Worm (Caenorhabditis elegans): ENCODE results near the gene ZC13.2.

Gene ZC13.2

ce11 chrX:915510-915909, 35.0 kb downstream of the ZC13.2 start, which contains the start of gene sel-12:
TSS of gene sel-12 (plus strand) at chrX:915867.
- TF ChIP-seq unc-120 (tag; optimal IDR thresholded peaks at IDR 0.05; ENCODE audit: poor library complexity, severe bottlenecking): peak; percentile 41
- TF ChIP-seq mls-2 (tag; optimal IDR thresholded peaks at IDR 0.05): no peak
- peak; percentile 62 for TF ChIP-seq ces-1 (GFP tag; optimal IDR thresholded peaks at IDR 0.05)
- TF ChIP-seq sem-2 (GFP tag; optimal IDR thresholded peaks at IDR 0.05): no peak
- no peak for TF ChIP-seq mep-1 (tag; optimal IDR thresholded peaks at IDR 0.05)
- no peak for TF ChIP-seq hlh-1 (tag; optimal IDR thresholded peaks at IDR 0.05)
- peak; percentile 72 for TF ChIP-seq ceh-39 (tag; optimal IDR thresholded peaks at IDR 0.05)
- peak; percentile 9 for TF ChIP-seq lin-32 (GFP tag; optimal IDR thresholded peaks at IDR 0.05)

ce11 chrX:918097-918496, 37.6 kb downstream of the ZC13.2 start, which contains the start of gene F35H12.5:
TSS of gene F35H12.5 (plus strand) at chrX:918397.
- TF ChIP-seq elt-3 (tag; optimal IDR thresholded peaks at IDR 0.05): no peak
- TF ChIP-seq ceh-83 (GFP tag; optimal IDR thresholded peaks at IDR 0.05): no peak
- TF ChIP-seq tbx-8 (GFP tag; optimal IDR thresholded peaks at IDR 0.05): no peak
- TF ChIP-seq elt-1 (tag; optimal IDR thresholded peaks at IDR 0.05; ENCODE audit: borderline replicate concordance, insufficient read depth): no peak
- no peak for TF ChIP-seq nhr-76 (tag; optimal IDR thresholded peaks at IDR 0.05)
- no peak for TF ChIP-seq sptf-1 (tag; optimal IDR thresholded peaks at IDR 0.05)
- no peak for TF ChIP-seq blmp-1 (tag; optimal IDR thresholded peaks at IDR 0.05)
- TF ChIP-seq mep-1 (tag; optimal IDR thresholded peaks at IDR 0.05): no peak
- no peak for TF ChIP-seq M03D4.4 (tag; optimal IDR thresholded peaks at IDR 0.05)
- TF ChIP-seq ceh-39 (tag; optimal IDR thresholded peaks at IDR 0.05): no peak
- no peak for TF ChIP-seq lsy-2 (tag; optimal IDR thresholded peaks at IDR 0.05)
- TF ChIP-seq sem-2 (GFP tag; optimal IDR thresholded peaks at IDR 0.05): no peak
- TF ChIP-seq mab-5 (tag; optimal IDR thresholded peaks at IDR 0.05): no peak

ce11 chrX:924495-925008, 44.1 kb downstream of the ZC13.2 start, which contains the start of the genes pifk-1 and tbc-11:
TSS of gene pifk-1 (minus strand) at chrX:924511.
TSS of gene tbc-11 (plus strand) at chrX:924958.
- TF ChIP-seq unc-120 (tag; optimal IDR thresholded peaks at IDR 0.05; ENCODE audit: poor library complexity, severe bottlenecking) (peak; percentile 26), nhr-12 (tag; optimal IDR thresholded peaks at IDR 0.05) (no peak), pha-4 (tag; optimal IDR thresholded peaks at IDR 0.05) (peak; percentile 12), nhr-76 (tag; optimal IDR thresholded peaks at IDR 0.05) (no peak), mep-1 (tag; optimal IDR thresholded peaks at IDR 0.05) (peak; percentile 70)

ce11 chrX:926125-926524, 45.7 kb downstream of the ZC13.2 start:
- TF ChIP-seq ceh-39 (tag; optimal IDR thresholded peaks at IDR 0.05) (no peak), ham-2 (GFP tag; optimal IDR thresholded peaks at IDR 0.05) (no peak), ztf-11 (tag; optimal IDR thresholded peaks at IDR 0.05) (no peak), hlh-1 (tag; optimal IDR thresholded peaks at IDR 0.05) (no peak), nhr-2 (tag; optimal IDR thresholded peaks at IDR 0.05) (no peak), nhr-12 (tag; optimal IDR thresholded peaks at IDR 0.05) (no peak), lin-32 (GFP tag; optimal IDR thresholded peaks at IDR 0.05) (no peak), elt-3 (tag; optimal IDR thresholded peaks at IDR 0.05) (no peak), unc-120 (tag; optimal IDR thresholded peaks at IDR 0.05; ENCODE audit: poor library complexity, severe bottlenecking) (no peak), bed-3 (GFP tag; optimal IDR thresholded peaks at IDR 0.05) (no peak), unc-62 (GFP tag; optimal IDR thresholded peaks at IDR 0.05) (no peak), mab-5 (tag; optimal IDR thresholded peaks at IDR 0.05) (no peak), sptf-1 (tag; optimal IDR thresholded peaks at IDR 0.05) (no peak), mls-2 (tag; optimal IDR thresholded peaks at IDR 0.05) (no peak), ceh-83 (GFP tag; optimal IDR thresholded peaks at IDR 0.05) (no peak)

ce11 chrX:927632-928031, 47.2 kb downstream of the ZC13.2 start:
- TF ChIP-seq ztf-11 (tag; optimal IDR thresholded peaks at IDR 0.05) (no peak), drap-1 (GFP tag; optimal IDR thresholded peaks at IDR 0.05) (no peak)
